Fruit fly (Drosophila melanogaster) S2 (cell line): ENCODE results near the gene Inx2.
A peak's percentile ranks its signal among the peaks of the same experiment; 100 is the strongest.

Source experiments
- CG8478 ChIP-seq: fragments of >200 bp; optimal IDR thresholded peaks from 2 replicates; lab custom pipeline; 2018
- CTCF ChIP-seq, 2 experiments: fragments of >200 bp; optimal IDR thresholded peaks; 2 replicates each; lab custom pipeline; 2018

Gene Inx2

dm6 chrX:7004101-7004700 is 5.7 kb downstream of the Inx2 start:
- TF ChIP-seq CTCF (optimal IDR thresholded peaks at IDR 0.05; lab: Kevin White, UChicago) (no peak), CG8478 (lab: Kevin White, UChicago) (no peak)

dm6 chrX:7005444-7005843 is 7.0 kb downstream of the Inx2 start:
- TF ChIP-seq CG8478 (lab: Kevin White, UChicago) = no peak
- TF ChIP-seq CTCF (optimal IDR thresholded peaks at IDR 0.05; lab: Kevin White, UChicago) = peak; percentile 60 to 72

dm6 chrX:7007693-7008092 is 9.2 kb downstream of the Inx2 start:
- no peak for TF ChIP-seq CTCF (optimal IDR thresholded peaks at IDR 0.05; lab: Kevin White, UChicago)
- TF ChIP-seq CG8478 (lab: Kevin White, UChicago) = no peak

- TF ChIP-seq CTCF (optimal IDR thresholded peaks at IDR 0.05; lab: Kevin White, UChicago) = no peak
- no peak for TF ChIP-seq CG8478 (lab: Kevin White, UChicago)
These were observed 9.9 kb downstream of the Inx2 start for dm6 chrX:7008102-7009087.

DNA sequence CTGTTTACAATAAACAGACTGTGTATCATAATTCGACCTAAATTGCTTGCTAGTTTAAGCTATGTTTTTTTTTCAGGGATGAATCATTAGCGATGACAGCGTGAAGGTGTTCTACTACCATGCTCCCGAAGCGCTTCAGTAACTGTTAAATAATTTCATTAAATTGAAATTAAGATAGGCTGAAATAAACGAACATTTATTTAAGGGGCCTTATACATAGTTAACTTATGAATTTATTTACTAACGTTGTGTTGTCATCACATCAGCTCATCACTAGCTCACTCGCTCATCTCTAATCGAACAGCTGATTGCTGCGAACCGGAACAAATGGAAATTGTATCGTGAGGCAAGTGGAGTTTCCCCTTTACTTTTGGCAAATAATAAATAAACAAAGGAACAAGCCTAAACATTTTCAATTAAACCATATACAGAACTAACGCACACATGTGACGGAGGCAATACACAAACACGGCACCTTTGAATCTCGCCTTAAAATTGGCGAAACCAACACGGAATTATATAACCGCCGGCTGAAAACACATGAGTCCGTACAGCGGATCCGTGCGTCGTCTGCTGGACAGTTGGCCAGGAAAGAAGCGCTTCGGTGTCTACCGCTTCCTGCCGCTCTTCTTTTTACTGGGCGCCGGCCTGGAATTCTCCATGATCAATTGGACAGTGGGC is 12.7 kb downstream of the Inx2 start, which contains the start of the genes cm, sloth1 and sloth2:
cm (minus strand) TSS at position 83 of the 681 bp plus-strand sequence.
sloth1 (plus strand) TSS at position 295 of the 681 bp plus-strand sequence.
sloth2 (plus strand) TSS at position 295 of the 681 bp plus-strand sequence.
- TF ChIP-seq CTCF (optimal IDR thresholded peaks at IDR 0.05; lab: Kevin White, UChicago) (no peak), CG8478 (lab: Kevin White, UChicago) (no peak)

DNA sequence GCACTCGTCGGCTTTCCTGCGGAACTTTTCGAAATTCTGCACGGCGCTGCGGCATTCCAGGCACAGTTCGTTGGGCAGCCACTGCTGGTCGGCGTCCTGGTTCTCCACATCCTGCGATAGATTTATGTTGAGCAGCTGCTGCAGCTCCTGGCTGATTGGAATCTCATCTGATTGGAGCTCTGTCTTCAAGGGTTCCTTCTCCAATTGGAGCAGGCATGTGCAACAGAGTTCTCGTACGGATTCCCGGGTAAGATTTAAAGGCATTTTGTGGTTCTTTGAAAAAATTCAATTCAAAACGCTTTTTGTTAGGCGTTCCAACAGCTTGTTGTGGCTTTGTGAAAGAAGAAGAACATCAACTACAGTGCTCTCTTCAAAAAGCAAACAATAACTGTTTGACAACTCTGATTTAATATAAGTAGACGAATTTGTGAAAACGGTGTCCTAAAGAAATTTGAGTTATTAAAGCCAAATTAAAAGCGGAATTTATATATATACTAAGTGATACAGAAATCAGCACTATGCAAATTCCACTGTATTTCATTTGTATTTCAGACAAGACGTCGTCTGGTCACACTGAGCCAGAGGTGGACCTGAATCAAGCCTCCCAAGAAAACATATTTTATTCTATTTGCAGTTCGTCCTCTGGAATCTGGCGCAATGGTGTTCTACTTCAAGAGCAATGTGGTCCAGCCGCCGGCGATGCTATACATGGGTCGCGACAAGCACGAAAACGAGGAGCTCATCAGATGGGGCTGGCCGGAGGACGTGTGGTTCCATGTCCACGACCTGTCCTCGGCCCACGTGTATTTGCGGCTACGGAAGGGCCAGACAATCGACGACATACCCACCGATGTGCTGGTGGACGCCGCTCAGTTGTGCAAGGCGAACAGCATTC is 15.1 kb downstream of the Inx2 start, which contains the start of the genes CG3032 and CG4593:
CG3032 (minus strand) TSS at position 562 of the 895 bp plus-strand sequence.
CG4593 (plus strand) TSS at position 568 of the 895 bp plus-strand sequence.
- TF ChIP-seq CG8478 (lab: Kevin White, UChicago) (no peak), CTCF (optimal IDR thresholded peaks at IDR 0.05; lab: Kevin White, UChicago) (no peak)

DNA sequence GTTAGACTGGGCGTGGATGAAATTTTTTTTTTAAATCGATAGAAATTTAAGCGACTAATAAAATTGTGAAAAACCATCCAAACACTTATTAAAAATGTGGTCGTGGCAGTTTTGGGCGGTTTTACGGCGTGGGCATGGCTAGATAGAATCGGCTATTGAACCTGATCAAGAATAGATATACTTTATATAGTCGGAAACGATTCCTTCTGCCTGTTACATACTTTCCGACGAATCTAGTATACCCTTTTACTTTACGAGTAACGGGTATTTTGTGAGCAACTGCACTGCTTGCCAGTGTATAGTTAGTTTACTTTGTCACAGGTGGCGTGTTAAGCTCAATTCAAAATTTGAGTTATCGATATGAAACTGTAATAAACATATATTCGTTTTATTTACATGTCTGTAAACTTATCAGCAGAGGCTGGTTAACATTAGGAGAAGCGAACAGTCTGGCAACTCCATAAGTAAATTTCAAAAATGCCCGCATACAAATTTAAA is 16.5 kb downstream of the Inx2 start:
- TF ChIP-seq CG8478 (lab: Kevin White, UChicago) (no peak), CTCF (optimal IDR thresholded peaks at IDR 0.05; lab: Kevin White, UChicago) (peak; percentile 93 to 94)

DNA sequence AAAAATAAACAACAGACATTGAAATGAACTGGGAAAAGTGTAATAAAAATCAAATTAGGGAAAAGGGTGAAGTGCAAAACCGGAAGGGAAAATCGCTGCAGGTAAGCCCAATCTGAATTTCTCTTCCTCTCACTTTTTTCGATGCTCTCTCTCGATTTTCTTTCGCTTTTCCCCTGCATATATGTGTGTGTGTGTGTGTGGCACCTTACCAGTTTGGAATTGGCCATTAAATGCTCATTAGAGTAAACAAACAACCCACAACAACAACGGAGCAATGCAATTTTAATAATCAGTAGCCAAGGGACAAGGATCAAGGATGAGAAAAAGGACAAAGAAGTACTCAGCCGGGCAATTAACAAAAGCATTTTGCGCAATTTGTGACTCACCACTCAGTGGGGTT is 36.4 kb downstream of the Inx2 start:
- no peak for TF ChIP-seq CG8478 (lab: Kevin White, UChicago)
- no peak for TF ChIP-seq CTCF (optimal IDR thresholded peaks at IDR 0.05; lab: Kevin White, UChicago)

- TF ChIP-seq CTCF (optimal IDR thresholded peaks at IDR 0.05; lab: Kevin White, UChicago) (no peak), CG8478 (lab: Kevin White, UChicago) (no peak)
These were observed 38.6 kb downstream of the Inx2 start for dm6 chrX:7037061-7037460.

- TF ChIP-seq CG8478 (lab: Kevin White, UChicago) = no peak
- no peak for TF ChIP-seq CTCF (optimal IDR thresholded peaks at IDR 0.05; lab: Kevin White, UChicago)
These were observed 41.9 kb downstream of the Inx2 start, which contains the start of gene CG14427 for dm6 chrX:7040205-7040866. Gene CG14427 (plus strand): TSS chrX:7040603.

DNA sequence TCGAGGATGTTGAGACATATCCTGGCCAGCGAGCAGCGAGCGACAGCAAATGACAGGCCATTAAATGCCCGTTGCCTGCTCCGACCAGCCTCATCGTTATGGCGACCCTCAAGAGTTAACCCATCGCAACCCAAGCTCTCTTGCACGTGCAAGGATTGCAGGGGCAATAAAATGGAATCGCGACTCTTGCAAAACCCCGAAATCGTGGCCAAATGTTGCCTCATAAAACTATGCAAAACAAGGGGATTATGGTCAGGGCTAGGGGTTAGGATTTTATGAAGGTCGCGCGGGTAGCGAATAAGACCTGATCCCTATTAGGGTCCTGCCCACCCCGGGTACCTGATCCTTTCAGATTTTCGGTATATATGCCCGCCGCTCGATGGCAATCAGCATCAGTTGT is 50.6 kb downstream of the Inx2 start, which contains the start of gene nullo:
nullo (plus strand) TSS at position 390 of the 400 bp plus-strand sequence.
- TF ChIP-seq CG8478 (lab: Kevin White, UChicago) (no peak), CTCF (optimal IDR thresholded peaks at IDR 0.05; lab: Kevin White, UChicago) (no peak)
